Worm (Caenorhabditis elegans): ENCODE data around the gene B0244.9.

Gene B0244.9

DNA sequence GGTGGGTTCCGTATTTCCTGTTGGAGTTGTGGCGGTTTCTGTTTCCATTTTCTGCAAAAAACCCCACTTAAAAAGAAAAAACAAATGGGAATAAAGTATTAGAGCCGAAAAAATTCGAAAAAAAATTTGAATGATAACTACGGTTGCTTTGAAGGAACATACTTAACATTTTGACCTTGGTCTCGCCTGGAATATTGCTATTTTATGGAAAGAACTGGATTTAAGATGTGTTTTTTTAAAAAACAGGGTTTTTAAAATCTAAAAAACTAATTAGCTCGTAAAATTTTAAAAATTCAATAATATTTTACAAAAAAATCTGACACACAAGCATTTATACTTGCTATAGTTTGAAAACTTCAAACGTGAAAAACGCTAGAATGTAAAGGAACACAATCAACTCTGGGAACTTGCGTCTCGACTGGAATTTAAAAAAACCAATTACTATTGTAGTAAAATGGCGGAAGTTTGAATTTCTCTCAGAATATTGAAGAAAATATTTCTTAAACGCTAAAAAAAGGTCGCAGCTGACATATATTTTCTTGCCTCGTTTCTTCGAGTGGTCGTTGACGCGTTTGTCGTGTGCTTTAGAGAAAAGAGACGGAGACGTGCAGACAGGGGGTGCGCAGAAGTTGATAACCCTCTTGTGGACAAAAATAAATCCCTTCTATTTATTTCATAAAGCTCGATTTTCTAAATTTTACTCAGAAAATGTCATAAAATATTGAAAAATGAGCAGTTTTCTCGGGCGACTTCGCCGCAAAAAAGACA lies 32.7 kb downstream of the B0244.9 start, which contains the start of the genes lgg-3 and rgs-5:
Gene lgg-3 (minus strand): TSS at position 51 of the 768 bp plus-strand sequence.
Gene rgs-5 (plus strand): TSS at position 593 of the 768 bp plus-strand sequence.
- peak; percentile 65 for TF ChIP-seq attf-5 (GFP tag; optimal IDR thresholded peaks at IDR 0.05)
- TF ChIP-seq ceh-91 (GFP tag; IDR thresholded peaks at IDR 0.05) = peak; percentile 61
- peak; percentile 44 for TF ChIP-seq tlf-1 (GFP tag; optimal IDR thresholded peaks at IDR 0.05)
- TF ChIP-seq ceh-27 (GFP tag; optimal IDR thresholded peaks at IDR 0.05) = peak; percentile 12
- TF ChIP-seq egl-44 (GFP tag; IDR thresholded peaks at IDR 0.05) = no peak
- TF ChIP-seq nhr-80 (tag; optimal IDR thresholded peaks at IDR 0.05) = peak; percentile 12
- no peak for TF ChIP-seq lin-26 (GFP tag; IDR thresholded peaks at IDR 0.05)
- peak; percentile 13; the same call in 1 of the 2 replicates for TF ChIP-seq hmg-1.2 (GFP tag; IDR thresholded peaks at IDR 0.05)
- TF ChIP-seq ztf-18 (tag; optimal IDR thresholded peaks at IDR 0.05) = peak; percentile 72
- TF ChIP-seq F33H1.4 (GFP tag; IDR thresholded peaks at IDR 0.05) = peak; percentile 85
- TF ChIP-seq snpc-4 (GFP tag; optimal IDR thresholded peaks at IDR 0.05) = no peak
- TF ChIP-seq snpc-4 (tag; optimal IDR thresholded peaks at IDR 0.05) = peak; percentile 5 to 81 (median 31)
- peak; percentile 96 for TF ChIP-seq lsl-1 (GFP tag; optimal IDR thresholded peaks at IDR 0.05)
- TF ChIP-seq unc-130 (GFP tag; optimal IDR thresholded peaks at IDR 0.05) = peak; percentile 37
- no peak for TF ChIP-seq F57A8.1 (GFP tag; optimal IDR thresholded peaks at IDR 0.05)
- peak; percentile 72 for TF ChIP-seq madf-8 (GFP tag; conservative IDR thresholded peaks at IDR 0.05)
- TF ChIP-seq lin-54 (GFP tag; optimal IDR thresholded peaks at IDR 0.05) = peak; percentile 89
- TF ChIP-seq snpc-1.3 (tag; optimal IDR thresholded peaks at IDR 0.05; ENCODE audit: insufficient read depth) = peak; percentile 3
- TF ChIP-seq him-1 (tag; optimal IDR thresholded peaks at IDR 0.05) = peak; percentile 64
- peak; percentile 88 for TF ChIP-seq madf-6 (GFP tag; IDR thresholded peaks at IDR 0.05)
- TF ChIP-seq hsf-1 (GFP tag; IDR thresholded peaks at IDR 0.05) = peak; percentile 48; the same call in 1 of the 2 replicates
- peak; percentile 14 for TF ChIP-seq dpl-1 (GFP tag; optimal IDR thresholded peaks at IDR 0.05)
- no peak for TF ChIP-seq ztf-25 (GFP tag; IDR thresholded peaks at IDR 0.05)
- TF ChIP-seq tbx-9 (tag; optimal IDR thresholded peaks at IDR 0.05; ENCODE audit: borderline replicate concordance) = no peak
- TF ChIP-seq athp-1 (tag; optimal IDR thresholded peaks at IDR 0.05) = peak; percentile 13
- TF ChIP-seq D2030.7 (GFP tag; IDR thresholded peaks at IDR 0.05) = peak; percentile 58
- no peak for TF ChIP-seq ceh-79 (tag; optimal IDR thresholded peaks at IDR 0.05)
- TF ChIP-seq snpc-1.1 (tag; optimal IDR thresholded peaks at IDR 0.05; ENCODE audit: insufficient read depth) = peak; percentile 31
- TF ChIP-seq ekl-4 (GFP tag; IDR thresholded peaks at IDR 0.05) = 0 out of 2 replicates have a peak, but pooled peaks have one; percentile 8
- peak; percentile 62 for TF ChIP-seq efl-1 (GFP tag; optimal IDR thresholded peaks at IDR 0.05)
- peak; percentile 39; the same call in 1 of the 2 replicates for TF ChIP-seq rcor-1 (GFP tag; IDR thresholded peaks at IDR 0.05)
- no peak for TF ChIP-seq nhr-179 (tag; optimal IDR thresholded peaks at IDR 0.05)
- TF ChIP-seq lin-35 (GFP tag; optimal IDR thresholded peaks at IDR 0.05) = peak in 1 of 3 experiments; percentile 30
- no peak for TF ChIP-seq F22D6.2 (tag; optimal IDR thresholded peaks at IDR 0.05)
- no peak for TF ChIP-seq nfya-2 (GFP tag; IDR thresholded peaks at IDR 0.05)
- peak; percentile 91 for TF ChIP-seq xnd-1 (tag; optimal IDR thresholded peaks at IDR 0.05)
- TF ChIP-seq cebp-1 (GFP tag; IDR thresholded peaks at IDR 0.05) = 0 out of 2 replicates have a peak, but pooled peaks have one; percentile 11
- TF ChIP-seq cebp-1 (tag; optimal IDR thresholded peaks at IDR 0.05) = peak; percentile 15
